Worm (Caenorhabditis elegans): ENCODE data around the gene R09H10.6.

ce11 chrIV:10577600-10577999 lies 30.8 kb upstream of the R09H10.6 start:
- no peak for TF ChIP-seq elt-3 (tag; optimal IDR thresholded peaks at IDR 0.05)
- TF ChIP-seq mdl-1 (tag; optimal IDR thresholded peaks at IDR 0.05), result no peak
- no peak for TF ChIP-seq nhr-76 (tag; optimal IDR thresholded peaks at IDR 0.05)
- no peak for TF ChIP-seq unc-39 (tag; optimal IDR thresholded peaks at IDR 0.05)

Data from whole organism, L3 larva.